Fruit fly (Drosophila melanogaster): Measurements from ENCODE around the gene fusl.

The fusl gene

dm6 chr2L:5306373-5306997 lies 31.4 kb downstream of the fusl start (continued):
- TF ChIP-seq Sox15 (GFP tag; optimal IDR thresholded peaks at IDR 0.05) (no peak), CG8632 (GFP tag; optimal IDR thresholded peaks at IDR 0.05) (no peak), CG3032 (tag; optimal IDR thresholded peaks at IDR 0.05) (no peak), Blimp-1 (GFP tag; optimal IDR thresholded peaks at IDR 0.05) (peak; percentile 38), cyc (GFP tag; optimal IDR thresholded peaks at IDR 0.05) (no peak), ss (GFP tag; optimal IDR thresholded peaks at IDR 0.05) (peak in 1 of 2 experiments; percentile 37), net (GFP tag; optimal IDR thresholded peaks at IDR 0.05) (peak; percentile 34), fkh (GFP tag; optimal IDR thresholded peaks at IDR 0.05) (peak; percentile 87), achi (GFP tag; optimal IDR thresholded peaks at IDR 0.05) (no peak), lz (GFP tag; optimal IDR thresholded peaks at IDR 0.05) (no peak)

dm6 chr2L:5305240-5305875 lies 32.5 kb downstream of the fusl start:
- TF ChIP-seq svp (GFP tag) (peak; percentile 93), spab (GFP tag; optimal IDR thresholded peaks at IDR 0.05) (no peak), CG32006 (GFP tag; optimal IDR thresholded peaks at IDR 0.05) (no peak), CG11902 (GFP tag; optimal IDR thresholded peaks at IDR 0.05) (no peak), vri (GFP tag; optimal IDR thresholded peaks at IDR 0.05) (peak; percentile 100), topi (GFP tag; optimal IDR thresholded peaks at IDR 0.05) (peak; percentile 25), CG1621 (tag; optimal IDR thresholded peaks at IDR 0.05) (peak; percentile 16), Eip78C (GFP tag) (peak; percentile 72), CG8119 (GFP tag; IDR thresholded peaks at IDR 0.05) (no peak), CG6163 (GFP tag; IDR thresholded peaks at IDR 0.05) (peak; percentile 49; the same call in 2 of the 3 replicates), CG6808 (GFP tag; optimal IDR thresholded peaks at IDR 0.05) (peak; percentile 40), Eip75B (GFP tag; optimal IDR thresholded peaks at IDR 0.05) (peak; percentile 72), dsx (GFP tag; optimal IDR thresholded peaks at IDR 0.05; ENCODE audit: poor library complexity, severe bottlenecking) (peak; percentile 64), Met (GFP tag; optimal IDR thresholded peaks at IDR 0.05) (peak; percentile 41), CG16779 (tag; optimal IDR thresholded peaks at IDR 0.05) (peak; percentile 52), CG3032 (tag; optimal IDR thresholded peaks at IDR 0.05) (no peak), eg (GFP tag; IDR thresholded peaks at IDR 0.05) (peak; percentile 49; the same call in 1 of the 3 replicates), fd85E (GFP tag; optimal IDR thresholded peaks at IDR 0.05) (peak; percentile 42), CG6276 (GFP tag; optimal IDR thresholded peaks at IDR 0.05) (no peak), Ets96B (tag; optimal IDR thresholded peaks at IDR 0.05) (no peak), net (GFP tag; optimal IDR thresholded peaks at IDR 0.05) (peak; percentile 9), CG7368 (GFP tag; optimal IDR thresholded peaks at IDR 0.05) (peak; percentile 45), Smox (GFP tag; optimal IDR thresholded peaks at IDR 0.05) (peak; percentile 15), OdsH (GFP tag; optimal IDR thresholded peaks at IDR 0.05) (no peak), CG3919 (GFP tag; optimal IDR thresholded peaks at IDR 0.05) (peak; percentile 64), Sox102F (GFP tag; optimal IDR thresholded peaks at IDR 0.05) (peak; percentile 57), lz (GFP tag; optimal IDR thresholded peaks at IDR 0.05) (peak; percentile 6), CG6854 (GFP tag; optimal IDR thresholded peaks at IDR 0.05) (peak; percentile 83), esn (GFP tag; optimal IDR thresholded peaks at IDR 0.05) (peak; percentile 31), CG8632 (GFP tag; optimal IDR thresholded peaks at IDR 0.05) (no peak), ss (GFP tag; optimal IDR thresholded peaks at IDR 0.05) (peak; percentile 47 to 75), Blimp-1 (GFP tag; optimal IDR thresholded peaks at IDR 0.05) (peak; percentile 90), CG15336 (GFP tag; IDR thresholded peaks at IDR 0.05) (peak; percentile 24; the same call in 1 of the 2 replicates), Eip93F (GFP tag; optimal IDR thresholded peaks at IDR 0.05) (peak; percentile 83), cyc (GFP tag; optimal IDR thresholded peaks at IDR 0.05) (no peak), Sox14 (GFP tag; optimal IDR thresholded peaks at IDR 0.05) (peak; percentile 40)

Data from whole organism, prepupa.